Worm (Caenorhabditis elegans) whole organism, L4 larva: Measurements from ENCODE around the gene M151.1.

Experiments
- F10B5.3 ChIP-seq: sonication (generic microtip); optimal IDR thresholded peaks from 2 replicates; lab custom pipeline; 2016; ENCODE audit warnings: mild to moderate bottlenecking, missing genetic modification characterization, missing compliant biosample characterization
- F26F4.8 ChIP-seq: fragments of 200-800 bp; sonication (Bioruptor generic); conservative IDR thresholded peaks from 2 replicates; pipeline ENCODE4 v1.3.6; 2022; ENCODE audit warnings: missing genetic modification characterization, missing compliant biosample characterization
- F49E8.2 ChIP-seq: sonication (generic microtip); optimal IDR thresholded peaks from 2 replicates; lab custom pipeline; 2016; ENCODE audit warnings: missing compliant biosample characterization, mild to moderate bottlenecking, missing genetic modification characterization, borderline replicate concordance
- T20F7.1 ChIP-seq: fragments of 200-800 bp; sonication (Bioruptor generic); optimal IDR thresholded peaks from 2 replicates; lab custom pipeline; 2018; ENCODE audit warnings: mild to moderate bottlenecking, missing genetic modification characterization, missing compliant biosample characterization
- Y48G9A.11 ChIP-seq: fragments of 200-800 bp; sonication (Bioruptor generic); IDR thresholded peaks from 2 replicates; pipeline ENCODE4 v1.3.6; 2022; ENCODE audit warnings: missing genetic modification reagents, missing genetic modification characterization, missing compliant biosample characterization
- Y75B8A.6 ChIP-seq: fragments of 200-800 bp; sonication (Bioruptor generic); IDR thresholded peaks from 2 replicates; pipeline ENCODE4 v1.3.6; 2022; ENCODE audit warnings: missing genetic modification reagents, missing genetic modification characterization, missing compliant biosample characterization
- ZK337.2 ChIP-seq: fragments of 200-800 bp; sonication (Bioruptor generic); IDR thresholded peaks from 2 replicates; pipeline ENCODE4 v1.3.6; 2022; ENCODE audit warnings: missing genetic modification reagents, missing genetic modification characterization, missing compliant biosample characterization
- ZK546.5 ChIP-seq, 2 experiments: sonication (generic microtip); optimal IDR thresholded peaks; 2 replicates each; lab custom pipeline; 2017; ENCODE audit warnings: missing biosample characterization in 2 of 2, missing genetic modification characterization in 2 of 2
- aly-2 ChIP-seq: sonication (generic microtip); optimal IDR thresholded peaks from 2 replicates; lab custom pipeline; 2018; ENCODE audit warnings: missing biosample characterization, missing genetic modification characterization
- arid-1 ChIP-seq: fragments of 200-800 bp; sonication (Bioruptor generic); conservative IDR thresholded peaks from 2 replicates; pipeline ENCODE4 v1.3.6; 2022; ENCODE audit warnings: missing genetic modification reagents, missing genetic modification characterization, missing compliant biosample characterization
- ceh-28 ChIP-seq: fragments of 150-350 bp; optimal IDR thresholded peaks from 2 replicates; lab custom pipeline; 2014; ENCODE audit warnings: missing biosample characterization, missing genetic modification reagents, missing genetic modification characterization
- ceh-44 ChIP-seq: fragments of 200-800 bp; sonication (Bioruptor generic); IDR thresholded peaks from 2 replicates; pipeline ENCODE4 v1.3.6; 2022; ENCODE audit warnings: missing genetic modification reagents, missing genetic modification characterization, missing compliant biosample characterization
- ceh-62 ChIP-seq: sonication (generic microtip); optimal IDR thresholded peaks from 2 replicates; lab custom pipeline; 2017; ENCODE audit warnings: missing biosample characterization, missing genetic modification characterization
- cey-2 ChIP-seq: sonication (generic microtip); optimal IDR thresholded peaks from 3 replicates; lab custom pipeline; 2017; ENCODE audit warnings: missing genetic modification characterization, mild to moderate bottlenecking, missing compliant biosample characterization, antibody characterized with exemption, borderline replicate concordance; ENCODE audit not compliant: insufficient read depth
- daf-12 ChIP-seq: fragments of 150-350 bp; optimal IDR thresholded peaks from 2 replicates; lab custom pipeline; 2014; ENCODE audit warnings: missing biosample characterization, missing genetic modification reagents, missing genetic modification characterization
- daf-19 ChIP-seq: fragments of 200-800 bp; sonication (Bioruptor generic); conservative IDR thresholded peaks from 2 replicates; pipeline ENCODE4 v1.3.6; 2022; ENCODE audit warnings: missing genetic modification characterization, missing compliant biosample characterization
- daf-8 ChIP-seq: fragments of 200-800 bp; sonication (Bioruptor generic); IDR thresholded peaks from 2 replicates; pipeline ENCODE4 v1.3.6; 2022; ENCODE audit warnings: missing genetic modification characterization, missing compliant biosample characterization
- dmd-9 ChIP-seq: fragments of 200-800 bp; sonication (Bioruptor generic); IDR thresholded peaks from 2 replicates; pipeline ENCODE4 v1.3.6; 2022; ENCODE audit warnings: missing genetic modification reagents, missing genetic modification characterization, missing compliant biosample characterization
- dpl-1 ChIP-seq: fragments of 150-350 bp; optimal IDR thresholded peaks from 2 replicates; lab custom pipeline; 2014; ENCODE audit warnings: missing biosample characterization, missing genetic modification reagents, missing genetic modification characterization
- dve-1 ChIP-seq: sonication (generic microtip); optimal IDR thresholded peaks from 2 replicates; lab custom pipeline; 2017; ENCODE audit warnings: antibody characterized with exemption, mild to moderate bottlenecking, missing genetic modification characterization, missing compliant biosample characterization; ENCODE audit not compliant: insufficient read depth
- egl-27 ChIP-seq: sonication (generic microtip); optimal IDR thresholded peaks from 3 replicates; lab custom pipeline; 2017; ENCODE audit warnings: missing biosample characterization, missing genetic modification reagents, missing genetic modification characterization
- fos-1 ChIP-seq: fragments of 150-350 bp; optimal IDR thresholded peaks from 2 replicates; lab custom pipeline; 2014; ENCODE audit warnings: missing biosample characterization, missing genetic modification characterization
- hlh-30 ChIP-seq: sonication (generic microtip); optimal IDR thresholded peaks from 2 replicates; lab custom pipeline; 2017; ENCODE audit warnings: antibody characterized with exemption, mild to moderate bottlenecking, missing genetic modification characterization, missing compliant biosample characterization; ENCODE audit not compliant: insufficient read depth
- jun-1 ChIP-seq: fragments of 150-350 bp; optimal IDR thresholded peaks from 2 replicates; lab custom pipeline; 2014; ENCODE audit warnings: missing biosample characterization, missing genetic modification reagents, missing genetic modification characterization
- lim-7 ChIP-seq: fragments of 200-800 bp; sonication (Bioruptor generic); IDR thresholded peaks from 2 replicates; pipeline ENCODE4 v1.3.6; 2022; ENCODE audit warnings: missing genetic modification characterization, missing compliant biosample characterization
- lin-1 ChIP-seq: fragments of 200-800 bp; sonication (Bioruptor generic); IDR thresholded peaks from 2 replicates; pipeline ENCODE4 v1.3.6; 2022; ENCODE audit warnings: missing genetic modification reagents, missing genetic modification characterization, missing compliant biosample characterization
- lin-29 ChIP-seq: fragments of 200-800 bp; sonication (Bioruptor generic); IDR thresholded peaks from 2 replicates; pipeline ENCODE4 v1.3.6; 2022; ENCODE audit warnings: missing genetic modification reagents, missing genetic modification characterization, missing compliant biosample characterization
- lin-38 ChIP-seq: fragments of 200-800 bp; sonication (Bioruptor generic); IDR thresholded peaks from 2 replicates; pipeline ENCODE4 v1.3.6; 2022; ENCODE audit warnings: missing genetic modification reagents, missing genetic modification characterization, missing compliant biosample characterization
- lir-3 ChIP-seq: sonication (generic microtip); optimal IDR thresholded peaks from 2 replicates; lab custom pipeline; 2016; ENCODE audit warnings: mild to moderate bottlenecking, missing genetic modification characterization, missing compliant biosample characterization
- lsy-2 ChIP-seq, 2 experiments: fragments of 150-350 bp in 1 of 2; sonication (generic microtip) in 1 of 2; optimal IDR thresholded peaks; 2 replicates each; lab custom pipeline; 2014 to 2017; ENCODE audit warnings: missing biosample characterization in 2 of 2, missing genetic modification characterization in 2 of 2
- madf-9 ChIP-seq: fragments of 200-800 bp; sonication (Bioruptor generic); conservative IDR thresholded peaks from 2 replicates; pipeline ENCODE4 v1.3.6; 2022; ENCODE audit warnings: missing genetic modification reagents, missing genetic modification characterization, missing compliant biosample characterization
- mdl-1 ChIP-seq, 2 experiments: fragments of 150-350 bp in 1 of 2; sonication (generic microtip) in 1 of 2; optimal IDR thresholded peaks; 2 replicates each; lab custom pipeline; 2014 to 2017; ENCODE audit warnings: missing biosample characterization in 2 of 2, missing genetic modification characterization in 2 of 2
- mep-1 ChIP-seq: fragments of 150-350 bp; sonication (generic microtip); optimal IDR thresholded peaks from 3 replicates; lab custom pipeline; 2014; ENCODE audit warnings: missing biosample characterization, missing genetic modification characterization
- mxl-2 ChIP-seq: fragments of 200-800 bp; sonication (Bioruptor generic); conservative IDR thresholded peaks from 2 replicates; pipeline ENCODE4 v1.3.6; 2022; ENCODE audit warnings: missing genetic modification reagents, missing genetic modification characterization, missing compliant biosample characterization
- nhr-25 ChIP-seq: sonication (generic microtip); optimal IDR thresholded peaks from 2 replicates; lab custom pipeline; 2017; ENCODE audit warnings: missing genetic modification characterization, mild to moderate bottlenecking, missing compliant biosample characterization, antibody characterized with exemption, moderate library complexity, borderline replicate concordance; ENCODE audit not compliant: insufficient read depth
- nhr-28 ChIP-seq: fragments of 150-350 bp; optimal IDR thresholded peaks from 2 replicates; lab custom pipeline; 2014; ENCODE audit warnings: missing biosample characterization, missing genetic modification characterization
- nhr-41 ChIP-seq: fragments of 200-800 bp; sonication (Bioruptor generic); IDR thresholded peaks from 2 replicates; pipeline ENCODE4 v1.3.6; 2022; ENCODE audit warnings: missing genetic modification reagents, missing genetic modification characterization, missing compliant biosample characterization
- nhr-48 ChIP-seq: sonication (generic microtip); optimal IDR thresholded peaks from 2 replicates; lab custom pipeline; 2016; ENCODE audit warnings: mild to moderate bottlenecking, missing genetic modification characterization, missing compliant biosample characterization
- nhr-77 ChIP-seq: fragments of 150-350 bp; optimal IDR thresholded peaks from 2 replicates; lab custom pipeline; 2014; ENCODE audit warnings: missing biosample characterization, missing genetic modification characterization
- pqm-1 ChIP-seq: sonication (generic microtip); optimal IDR thresholded peaks from 2 replicates; lab custom pipeline; 2017; ENCODE audit warnings: missing biosample characterization, missing genetic modification characterization
- saeg-2 ChIP-seq: fragments of 200-800 bp; sonication (Bioruptor generic); IDR thresholded peaks from 2 replicates; pipeline ENCODE4 v1.3.6; 2022; ENCODE audit warnings: missing genetic modification reagents, missing genetic modification characterization, missing compliant biosample characterization
- snpc-1.2 ChIP-seq: fragments of 200-800 bp; sonication (Bioruptor generic); IDR thresholded peaks from 2 replicates; pipeline ENCODE4 v1.3.6; 2022; ENCODE audit warnings: missing genetic modification reagents, missing genetic modification characterization, missing compliant biosample characterization
- snpc-4 ChIP-seq: fragments of 150-350 bp; optimal IDR thresholded peaks from 2 replicates; lab custom pipeline; 2014; ENCODE audit warnings: missing biosample characterization, missing genetic modification characterization
- spr-3 ChIP-seq: fragments of 200-800 bp; sonication (Bioruptor generic); optimal IDR thresholded peaks from 2 replicates; lab custom pipeline; 2018; ENCODE audit warnings: mild to moderate bottlenecking, missing genetic modification characterization, missing compliant biosample characterization
- tag-97 ChIP-seq: fragments of 200-800 bp; sonication (Bioruptor generic); IDR thresholded peaks from 2 replicates; pipeline ENCODE4 v1.3.6; 2022; ENCODE audit warnings: missing genetic modification characterization, missing compliant biosample characterization
- tra-1 ChIP-seq: fragments of 200-800 bp; sonication (Bioruptor generic); IDR thresholded peaks from 2 replicates; pipeline ENCODE4 v1.3.6; 2022; ENCODE audit warnings: missing genetic modification reagents, missing genetic modification characterization, missing compliant biosample characterization
- unc-130 ChIP-seq: sonication (generic microtip); optimal IDR thresholded peaks from 2 replicates; lab custom pipeline; 2016; ENCODE audit warnings: missing genetic modification reagents, missing genetic modification characterization, missing compliant biosample characterization
- unc-39 ChIP-seq: sonication (generic microtip); optimal IDR thresholded peaks from 2 replicates; lab custom pipeline; 2017; ENCODE audit warnings: missing biosample characterization, missing genetic modification characterization
- unc-62 ChIP-seq, 3 experiments: fragments of 150-350 bp in 1 of 3; sonication (generic microtip); optimal IDR thresholded peaks in 2 of 3; peaks in 1 of 3; 1 replicate in 1 of 3; 2 replicates in 2 of 3; lab custom pipeline; 2014 to 2017; ENCODE audit warnings: missing biosample characterization in 3 of 3, missing genetic modification characterization in 3 of 3, missing genetic modification reagents in 3 of 3, missing genotype in 1 of 3
- vab-7 ChIP-seq: fragments of 200-800 bp; sonication (Bioruptor generic); IDR thresholded peaks from 2 replicates; pipeline ENCODE4 v1.3.6; 2022; ENCODE audit warnings: missing genetic modification reagents, missing genetic modification characterization, missing compliant biosample characterization
- zag-1 ChIP-seq: fragments of 150-350 bp; optimal IDR thresholded peaks from 2 replicates; lab custom pipeline; 2014; ENCODE audit warnings: missing biosample characterization, missing genetic modification characterization

The M151.1 gene

ce11 chrII:3682770-3683234 lies 41.5 kb downstream of the M151.1 start, which contains the start of gene F19B10.1:
Gene F19B10.1 (plus strand): TSS chrII:3683184.
- TF ChIP-seq daf-12 (tag; lab: Kevin White, UChicago) (no peak), dpl-1 (peak; percentile 93), madf-9 (no peak), ceh-62 (tag; lab: Kevin White, UChicago) (no peak), T20F7.1 (no peak), F10B5.3 (tag; lab: Kevin White, UChicago) (no peak), ZK337.2 (GFP tag; lab: Robert Waterston, UW) (no peak), dmd-9 (GFP tag; lab: Robert Waterston, UW) (no peak), dve-1 (no peak), ZK546.5 (tag; optimal IDR thresholded peaks at IDR 0.05; lab: Kevin White, UChicago) (no peak), egl-27 (tag; lab: Kevin White, UChicago) (no peak), mep-1 (no peak), ceh-44 (GFP tag; lab: Robert Waterston, UW) (no peak), daf-8 (GFP tag; lab: Robert Waterston, UW) (no peak), lir-3 (no peak), snpc-4 (tag; lab: Kevin White, UChicago) (no peak), nhr-41 (GFP tag; lab: Robert Waterston, UW) (no peak), mdl-1 (tag; optimal IDR thresholded peaks at IDR 0.05; lab: Kevin White, UChicago) (peak in 1 of 2 experiments; percentile 66), F49E8.2 (tag; lab: Kevin White, UChicago) (no peak), fos-1 (tag; lab: Kevin White, UChicago) (no peak), nhr-77 (tag; lab: Kevin White, UChicago) (peak; percentile 8), mxl-2 (GFP tag; lab: Robert Waterston, UW) (no peak), lin-38 (GFP tag; lab: Robert Waterston, UW) (no peak), Y75B8A.6 (GFP tag; lab: Robert Waterston, UW) (no peak), unc-130 (no peak), nhr-28 (peak; percentile 71), jun-1 (tag; lab: Kevin White, UChicago) (no peak), daf-19 (GFP tag; lab: Robert Waterston, UW) (no peak), vab-7 (GFP tag; lab: Robert Waterston, UW) (no peak), nhr-48 (tag; lab: Kevin White, UChicago) (no peak), snpc-1.2 (no peak), ceh-28 (no peak), nhr-25 (tag; lab: Kevin White, UChicago) (peak; percentile 9), unc-39 (no peak), pqm-1 (tag; lab: Kevin White, UChicago) (peak; percentile 3), lsy-2 (tag; optimal IDR thresholded peaks at IDR 0.05; lab: Kevin White, UChicago) (no peak), tra-1 (no peak), tag-97 (GFP tag; lab: Robert Waterston, UW) (no peak), zag-1 (no peak), F26F4.8 (no peak), cey-2 (tag; lab: Kevin White, UChicago) (no peak), saeg-2 (no peak), arid-1 (GFP tag; lab: Robert Waterston, UW) (no peak), hlh-30 (tag; lab: Kevin White, UChicago) (peak; percentile 100), Y48G9A.11 (GFP tag; lab: Robert Waterston, UW) (no peak), aly-2 (tag; lab: Kevin White, UChicago) (no peak), spr-3 (GFP tag; lab: Kevin White, UChicago) (no peak), unc-62 (GFP tag; optimal IDR thresholded peaks at IDR 0.05 in 1 of 2; lab: Kevin White, UChicago) (peak in 1 of 2 experiments; percentile 79), unc-62 (tag; optimal IDR thresholded peaks at IDR 0.05; lab: Kevin White, UChicago) (no peak), lim-7 (no peak), lin-1 (GFP tag; lab: Robert Waterston, UW) (no peak), lin-29 (GFP tag; lab: Robert Waterston, UW) (no peak)
